Worm (Caenorhabditis elegans) whole organism, L3 larva: Measurements from ENCODE around the gene srr-10.

Experiments used
- ama-1 ChIP-seq: fragments of 150-350 bp; optimal IDR thresholded peaks from 2 replicates; lab custom pipeline; 2018
- egl-27 ChIP-seq: sonication (generic microtip); optimal IDR thresholded peaks from 4 replicates; lab custom pipeline; 2017; ENCODE audit warnings: missing biosample characterization, missing genetic modification reagents, missing genetic modification characterization
- fkh-10 ChIP-seq: sonication (generic microtip); optimal IDR thresholded peaks from 2 replicates; lab custom pipeline; 2017; ENCODE audit warnings: missing biosample characterization, missing genetic modification reagents, missing genetic modification characterization
- fos-1 ChIP-seq: fragments of 150-350 bp; optimal IDR thresholded peaks from 2 replicates; lab custom pipeline; 2014; ENCODE audit warnings: missing biosample characterization, missing genetic modification characterization
- nhr-11 ChIP-seq: fragments of 150-350 bp; optimal IDR thresholded peaks from 2 replicates; lab custom pipeline; 2014; ENCODE audit warnings: missing biosample characterization, missing genetic modification characterization
- nhr-23 ChIP-seq: fragments of 150-350 bp; optimal IDR thresholded peaks from 2 replicates; lab custom pipeline; 2014; ENCODE audit warnings: missing biosample characterization, missing genetic modification reagents, missing genetic modification characterization

DNA sequence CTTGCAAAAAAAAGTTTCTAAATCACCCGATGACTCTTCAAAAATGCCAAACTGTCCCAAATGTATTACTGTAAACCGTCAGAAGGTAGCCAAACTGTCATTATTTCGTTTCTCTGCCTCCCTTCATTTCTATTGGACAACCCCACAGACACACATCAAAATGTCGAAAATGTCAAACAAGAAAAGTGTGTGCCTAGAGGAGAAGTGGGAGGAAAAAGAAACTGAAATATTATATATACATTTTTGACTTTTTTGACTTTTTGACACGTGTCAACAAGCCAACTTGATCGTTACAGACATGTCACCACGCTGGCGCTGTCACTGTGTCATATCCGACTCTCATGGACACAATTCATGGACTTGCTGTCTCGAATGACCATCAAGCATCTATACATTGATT lies 14.3 kb downstream of the srr-10 start:
- TF ChIP-seq nhr-23: no peak
- no peak for TF ChIP-seq fkh-10 (GFP tag; lab: Kevin White, UChicago)
- TF ChIP-seq ama-1 (lab: Kevin White, UChicago): no peak
- no peak for TF ChIP-seq fos-1 (tag; lab: Kevin White, UChicago)
- no peak for TF ChIP-seq egl-27 (tag; lab: Kevin White, UChicago)
- no peak for TF ChIP-seq nhr-11
